Worm (Caenorhabditis elegans): ENCODE measurements around the gene C49F8.1.

ce11 chrX:13337000-13337399 is 27.8 kb downstream of the C49F8.1 start:
- TF ChIP-seq unc-62 (GFP tag; optimal IDR thresholded peaks at IDR 0.05 in 1 of 2) (no peak), unc-62 (tag; optimal IDR thresholded peaks at IDR 0.05) (no peak), skn-1 (tag; optimal IDR thresholded peaks at IDR 0.05) (no peak), dpl-1 (GFP tag; optimal IDR thresholded peaks at IDR 0.05) (no peak), ceh-82 (tag; optimal IDR thresholded peaks at IDR 0.05) (no peak), daf-12 (tag; optimal IDR thresholded peaks at IDR 0.05) (no peak), set-16 (GFP tag; IDR thresholded peaks at IDR 0.05) (no peak)

Measured in whole organism, L4 larva.